Fruit fly (Drosophila melanogaster) whole organism, embryonic: ENCODE results near the gene Acat2.

ENCODE experiments used
- Ada2b ChIP-seq: fragments of 200-800 bp; sonication (Bioruptor generic); IDR thresholded peaks from 2 replicates; pipeline ENCODE4 v1.3.6; 2022; ENCODE audit warnings: missing biosample characterization, missing genetic modification characterization
- Antp ChIP-seq: fragments of 200-800 bp; sonication (Bioruptor generic); optimal IDR thresholded peaks from 3 replicates; lab custom pipeline; 2016; ENCODE audit warnings: missing biosample characterization, missing genetic modification characterization
- Atf3 ChIP-seq: fragments of 200-800 bp; sonication (Bioruptor generic); optimal IDR thresholded peaks from 3 replicates; lab custom pipeline; 2016; ENCODE audit warnings: missing biosample characterization, missing genetic modification characterization
- Bgb ChIP-seq: fragments of 200-800 bp; sonication (Bioruptor generic); IDR thresholded peaks from 2 replicates; pipeline ENCODE4 v1.3.6; 2022; ENCODE audit warnings: missing biosample characterization, missing genetic modification characterization; ENCODE audit not compliant: partially characterized antibody
- CG10274 ChIP-seq: fragments of 200-800 bp; sonication (Bioruptor generic); optimal IDR thresholded peaks from 3 replicates; lab custom pipeline; 2017; ENCODE audit warnings: missing biosample characterization, mild to moderate bottlenecking, missing genetic modification characterization
- CG10366 ChIP-seq: fragments of 200-800 bp; sonication (Bioruptor generic); IDR thresholded peaks from 2 replicates; pipeline ENCODE4 v1.3.6; 2022; ENCODE audit warnings: missing biosample characterization, missing genetic modification characterization
- CG11085 ChIP-seq: fragments of 200-800 bp; sonication (Bioruptor generic); IDR thresholded peaks from 2 replicates; pipeline ENCODE4 v1.3.6; 2022; ENCODE audit warnings: missing biosample characterization, missing genetic modification characterization
- CG11093 ChIP-seq: fragments of 200-800 bp; sonication (Bioruptor generic); IDR thresholded peaks from 3 replicates; pipeline ENCODE4 v1.3.6; 2022; ENCODE audit warnings: missing biosample characterization, missing genetic modification characterization
- CG11695 ChIP-seq: fragments of 200-800 bp; sonication (Bioruptor generic); IDR thresholded peaks from 3 replicates; pipeline ENCODE4 v1.3.6; 2022; ENCODE audit warnings: missing biosample characterization, missing genetic modification characterization
- CG12104 ChIP-seq: fragments of 200-800 bp; sonication (Bioruptor generic); optimal IDR thresholded peaks from 3 replicates; lab custom pipeline; 2016; ENCODE audit warnings: missing biosample characterization, missing genetic modification characterization
- CG12942 ChIP-seq: fragments of 200-800 bp; sonication (Bioruptor generic); optimal IDR thresholded peaks from 3 replicates; lab custom pipeline; 2016; ENCODE audit warnings: missing biosample characterization, missing genetic modification characterization
- CG13123 ChIP-seq: fragments of 200-800 bp; sonication (Bioruptor generic); optimal IDR thresholded peaks from 2 replicates; lab custom pipeline; 2016; ENCODE audit warnings: missing biosample characterization, missing genetic modification characterization
- CG14441 ChIP-seq: fragments of 200-800 bp; sonication (Bioruptor generic); IDR thresholded peaks from 2 replicates; pipeline ENCODE4 v1.3.6; 2022; ENCODE audit warnings: missing biosample characterization, missing genetic modification characterization
- CG17568 ChIP-seq: fragments of 200-800 bp; sonication (Bioruptor generic); optimal IDR thresholded peaks from 2 replicates; lab custom pipeline; 2018; ENCODE audit warnings: missing biosample characterization, mild to moderate bottlenecking, missing genetic modification characterization, moderate library complexity
- CG18476 ChIP-seq: fragments of 200-800 bp; sonication (Bioruptor generic); optimal IDR thresholded peaks from 2 replicates; lab custom pipeline; 2016; ENCODE audit warnings: missing biosample characterization, mild to moderate bottlenecking, missing genetic modification characterization
- CG3065 ChIP-seq: fragments of 200-800 bp; sonication (Bioruptor generic); optimal IDR thresholded peaks from 2 replicates; lab custom pipeline; 2016; ENCODE audit warnings: missing biosample characterization, missing genetic modification characterization
- CG4404 ChIP-seq: fragments of 200-800 bp; sonication (Bioruptor generic); IDR thresholded peaks from 2 replicates; pipeline ENCODE4 v1.3.6; 2022; ENCODE audit warnings: missing biosample characterization, missing genetic modification characterization
- CG4854 ChIP-seq: fragments of 200-800 bp; sonication (Bioruptor generic); optimal IDR thresholded peaks from 2 replicates; lab custom pipeline; 2016; ENCODE audit warnings: missing biosample characterization, missing genetic modification characterization, inconsistent platforms
- CoRest ChIP-seq: fragments of 200-800 bp; sonication (Bioruptor generic); optimal IDR thresholded peaks from 3 replicates; lab custom pipeline; 2018; ENCODE audit warnings: missing biosample characterization, mild to moderate bottlenecking, missing genetic modification characterization, moderate library complexity
- Ets65A ChIP-seq: fragments of 200-800 bp; sonication (Bioruptor generic); peaks from one replicate; lab custom pipeline; 2016; ENCODE audit warnings: missing biosample characterization, missing genetic modification characterization
- Ets97D ChIP-seq: fragments of 200-800 bp; sonication (Bioruptor generic); optimal IDR thresholded peaks from 3 replicates; lab custom pipeline; 2016; ENCODE audit warnings: missing biosample characterization, missing genetic modification characterization
- Fer1 ChIP-seq: fragments of 200-800 bp; sonication (Bioruptor generic); optimal IDR thresholded peaks from 2 replicates; lab custom pipeline; 2017; ENCODE audit warnings: missing biosample characterization, mild to moderate bottlenecking, missing genetic modification characterization
- HHEX ChIP-seq: fragments of 200-800 bp; sonication (Bioruptor generic); optimal IDR thresholded peaks from 3 replicates; lab custom pipeline; 2017; ENCODE audit warnings: missing biosample characterization, mild to moderate bottlenecking, missing genetic modification characterization, missing genetic modification reagents
- HmgD ChIP-seq: fragments of 200-800 bp; sonication (Bioruptor generic); optimal IDR thresholded peaks from 3 replicates; lab custom pipeline; 2016; ENCODE audit warnings: missing biosample characterization, missing genetic modification characterization
- Hmx ChIP-seq: fragments of 200-800 bp; sonication (Bioruptor generic); optimal IDR thresholded peaks from 2 replicates; lab custom pipeline; 2016; ENCODE audit warnings: missing biosample characterization, missing genetic modification characterization
- Kr ChIP-seq: fragments of 200-800 bp; sonication (Bioruptor generic); optimal IDR thresholded peaks from 2 replicates; lab custom pipeline; 2017; ENCODE audit warnings: missing biosample characterization, mild to moderate bottlenecking, missing genetic modification characterization
- Mad ChIP-seq: fragments of 200-800 bp; sonication (Bioruptor generic); optimal IDR thresholded peaks from 2 replicates; lab custom pipeline; 2016; ENCODE audit warnings: missing biosample characterization, missing genetic modification characterization
- Med ChIP-seq: fragments of 200-800 bp; sonication (Bioruptor generic); peaks from one replicate; lab custom pipeline; 2016; ENCODE audit warnings: missing biosample characterization, missing genetic modification characterization, mild to moderate bottlenecking, inconsistent platforms, moderate library complexity
- Myb ChIP-seq: fragments of 200-800 bp; sonication (Bioruptor generic); optimal IDR thresholded peaks from 2 replicates; lab custom pipeline; 2016; ENCODE audit warnings: missing biosample characterization, missing genetic modification characterization
- Opbp ChIP-seq: fragments of 200-800 bp; sonication (Bioruptor generic); IDR thresholded peaks from 3 replicates; pipeline ENCODE4 v1.3.6; 2022; ENCODE audit warnings: missing biosample characterization, missing genetic modification characterization; ENCODE audit not compliant: partially characterized antibody
- Side ChIP-seq: fragments of 200-800 bp; sonication (Bioruptor generic); optimal IDR thresholded peaks from 2 replicates; lab custom pipeline; 2016; ENCODE audit warnings: missing biosample characterization, missing genetic modification characterization
- Usf ChIP-seq: fragments of 200-800 bp; sonication (Bioruptor generic); optimal IDR thresholded peaks from 2 replicates; lab custom pipeline; 2017; ENCODE audit warnings: missing genotype, missing biosample characterization, missing genetic modification characterization
- YL-1 ChIP-seq: fragments of 200-800 bp; sonication (Bioruptor generic); optimal IDR thresholded peaks from 3 replicates; lab custom pipeline; 2017; ENCODE audit warnings: missing biosample characterization, mild to moderate bottlenecking, missing genetic modification characterization
- ash1 ChIP-seq: fragments of 200-800 bp; sonication (Bioruptor generic); optimal IDR thresholded peaks from 2 replicates; lab custom pipeline; 2018; ENCODE audit warnings: missing biosample characterization, mild to moderate bottlenecking, missing genetic modification characterization
- cato ChIP-seq: fragments of 200-800 bp; sonication (Bioruptor generic); optimal IDR thresholded peaks from 2 replicates; lab custom pipeline; 2016; ENCODE audit warnings: missing biosample characterization, missing genetic modification characterization, borderline replicate concordance
- cg ChIP-seq: fragments of 200-800 bp; sonication (Bioruptor generic); optimal IDR thresholded peaks from 3 replicates; lab custom pipeline; 2019; ENCODE audit warnings: missing biosample characterization, mild to moderate bottlenecking, missing genetic modification characterization, moderate library complexity
- croc ChIP-seq: fragments of 200-800 bp; sonication (Bioruptor generic); conservative IDR thresholded peaks from 3 replicates; pipeline ENCODE4 v1.3.6; 2022; ENCODE audit warnings: missing biosample characterization, missing genetic modification characterization
- disco-r ChIP-seq: fragments of 200-800 bp; sonication (Bioruptor generic); optimal IDR thresholded peaks from 2 replicates; lab custom pipeline; 2016; ENCODE audit warnings: missing biosample characterization, missing genetic modification characterization
- dpn ChIP-seq, 2 experiments: fragments of 200-800 bp; sonication (Bioruptor generic); optimal IDR thresholded peaks; 3 replicates each; lab custom pipeline; 2016; ENCODE audit warnings: missing biosample characterization in 2 of 2, missing genetic modification characterization in 2 of 2
- fd3F ChIP-seq: fragments of 200-800 bp; sonication (Bioruptor generic); optimal IDR thresholded peaks from 2 replicates; lab custom pipeline; 2018; ENCODE audit warnings: missing biosample characterization, mild to moderate bottlenecking, missing genetic modification characterization, moderate library complexity
- grau ChIP-seq: fragments of 200-800 bp; optimal IDR thresholded peaks from 3 replicates; lab custom pipeline; 2019; ENCODE audit warnings: missing biosample characterization, mild to moderate bottlenecking, missing genetic modification characterization, moderate library complexity
- hth ChIP-seq: fragments of >200 bp; optimal IDR thresholded peaks from 2 replicates; lab custom pipeline; 2017; ENCODE audit warnings: inconsistent platforms
- nmo ChIP-seq: fragments of 200-800 bp; sonication (Bioruptor generic); optimal IDR thresholded peaks from 2 replicates; lab custom pipeline; 2018; ENCODE audit warnings: missing biosample characterization, mild to moderate bottlenecking, missing genetic modification characterization, moderate library complexity
- pros ChIP-seq: fragments of 200-800 bp; sonication (Bioruptor generic); optimal IDR thresholded peaks from 3 replicates; lab custom pipeline; 2019; ENCODE audit warnings: missing biosample characterization, mild to moderate bottlenecking, missing genetic modification characterization, moderate library complexity
- pzg ChIP-seq: fragments of 200-800 bp; sonication (Bioruptor generic); optimal IDR thresholded peaks from 3 replicates; lab custom pipeline; 2018; ENCODE audit warnings: missing biosample characterization, mild to moderate bottlenecking, missing genetic modification characterization, moderate library complexity
- row ChIP-seq: fragments of 200-800 bp; sonication (Bioruptor generic); IDR thresholded peaks from 3 replicates; pipeline ENCODE4 v1.3.6; 2022; ENCODE audit warnings: missing biosample characterization, missing genetic modification characterization
- salm ChIP-seq: fragments of 200-800 bp; sonication (Bioruptor generic); optimal IDR thresholded peaks from 2 replicates; lab custom pipeline; 2018; ENCODE audit warnings: missing biosample characterization, mild to moderate bottlenecking, missing genetic modification characterization
- sens ChIP-seq: fragments of 200-800 bp; sonication (Bioruptor generic); peaks from one replicate; lab custom pipeline; 2016; ENCODE audit warnings: missing biosample characterization, missing genetic modification characterization
- tll ChIP-seq, 2 experiments: fragments of 200-800 bp in 1 of 2; fragments of >200 bp in 1 of 2; sonication (Bioruptor generic) in 1 of 2; optimal IDR thresholded peaks; 2 replicates each; lab custom pipeline; 2017 to 2019; ENCODE audit warnings: missing biosample characterization in 2 of 2, missing genetic modification characterization in 2 of 2, mild to moderate bottlenecking in 1 of 2, moderate library complexity in 1 of 2
- trem ChIP-seq: fragments of 200-800 bp; optimal IDR thresholded peaks from 3 replicates; lab custom pipeline; 2019; ENCODE audit warnings: missing biosample characterization, mild to moderate bottlenecking, missing genetic modification characterization, moderate library complexity

The Acat2 gene

dm6 chr3L:1329724-1330123 is 27.0 kb downstream of the Acat2 start, which contains the start of gene ND-ACP (continued):
- TF ChIP-seq Antp (GFP tag; lab: Kevin White, UChicago) (no peak), disco-r (GFP tag; lab: Kevin White, UChicago) (no peak), Hmx (no peak), CG4854 (GFP tag; lab: Kevin White, UChicago) (no peak), HHEX (GFP tag; lab: Kevin White, UChicago) (no peak), salm (tag; lab: Kevin White, UChicago) (no peak), Side (GFP tag; lab: Kevin White, UChicago) (no peak), YL-1 (GFP tag; lab: Kevin White, UChicago) (peak; percentile 75), CG10274 (GFP tag; lab: Kevin White, UChicago) (no peak), Bgb (GFP tag; lab: Robert Waterston, UW) (no peak), tll (GFP tag; optimal IDR thresholded peaks at IDR 0.05; lab: Kevin White, UChicago) (no peak), pzg (GFP tag; lab: Kevin White, UChicago) (peak; percentile 74), ash1 (GFP tag; lab: Kevin White, UChicago) (no peak), pros (GFP tag; lab: Kevin White, UChicago) (no peak), CoRest (tag; lab: Kevin White, UChicago) (peak; percentile 5), Mad (GFP tag; lab: Kevin White, UChicago) (no peak), Myb (GFP tag; lab: Kevin White, UChicago) (peak; percentile 23), Kr (no peak)

DNA sequence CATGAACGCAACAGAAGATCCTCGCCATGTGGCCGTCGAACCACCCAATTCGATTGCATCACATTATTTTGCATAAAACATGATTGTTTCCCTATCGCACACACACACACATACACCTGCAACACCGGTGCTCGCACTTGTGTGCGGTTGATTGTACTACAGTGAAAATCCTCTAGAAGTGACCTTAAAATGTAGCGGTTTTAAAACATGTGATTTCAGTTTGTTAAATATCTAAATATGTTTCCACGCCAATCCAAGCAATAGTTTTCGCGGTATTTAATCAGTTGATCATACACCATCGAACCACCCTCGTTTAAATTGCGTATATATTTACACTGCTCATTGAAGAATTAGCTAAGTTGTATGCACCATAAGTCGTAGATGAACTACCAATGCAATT is 27.7 kb downstream of the Acat2 start:
- TF ChIP-seq Atf3 (GFP tag; lab: Kevin White, UChicago) (no peak), row (GFP tag; lab: Robert Waterston, UW) (peak; percentile 20; the same call in 1 of the 3 replicates), CG11695 (GFP tag; lab: Robert Waterston, UW) (0 out of 3 replicates have a peak, but pooled peaks have one; percentile 17), cg (GFP tag; lab: Kevin White, UChicago) (peak; percentile 56), Med (peak; percentile 54), sens (GFP tag; lab: Kevin White, UChicago) (peak; percentile 31), Usf (no peak), Ets65A (GFP tag; lab: Kevin White, UChicago) (peak; percentile 2), CG12104 (GFP tag; lab: Kevin White, UChicago) (peak; percentile 14), trem (tag; lab: Kevin White, UChicago) (no peak), CG10366 (GFP tag; lab: Robert Waterston, UW) (no peak), grau (tag; lab: Kevin White, UChicago) (peak; percentile 77), CG11093 (no peak)

DNA sequence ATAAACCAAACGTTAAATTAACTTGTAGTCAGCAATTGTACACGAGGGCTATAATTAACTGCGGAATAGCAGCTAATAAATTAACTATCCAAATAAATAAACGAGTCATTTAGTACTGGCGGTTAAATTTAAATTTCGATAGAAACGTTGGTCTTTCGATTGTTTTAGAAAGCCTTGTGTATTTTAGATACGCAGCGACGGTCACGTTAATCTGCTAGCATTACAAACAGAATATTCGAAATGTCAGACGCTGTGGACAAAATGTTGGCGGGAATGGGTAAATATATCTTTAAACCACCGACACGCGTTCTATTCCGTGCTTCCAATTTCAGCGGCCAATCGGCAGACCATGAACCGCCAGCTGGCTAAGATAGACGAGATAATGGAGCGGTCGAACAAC is 28.8 kb downstream of the Acat2 start, which contains the start of gene msd1:
TSS of gene msd1 (plus strand) at position 203 of the 400 bp plus-strand sequence.
- TF ChIP-seq Opbp (GFP tag; lab: Robert Waterston, UW) (peak; percentile 38; the same call in 2 of the 3 replicates), CG17568 (GFP tag; lab: Kevin White, UChicago) (no peak), Ets97D (GFP tag; lab: Kevin White, UChicago) (no peak), CG3065 (GFP tag; lab: Kevin White, UChicago) (no peak), CG12942 (GFP tag; lab: Kevin White, UChicago) (no peak), CG14441 (GFP tag; lab: Robert Waterston, UW) (no peak), CG13123 (GFP tag; lab: Kevin White, UChicago) (no peak), hth (lab: Kevin White, UChicago) (no peak), HHEX (GFP tag; lab: Kevin White, UChicago) (no peak), cato (no peak), CG4404 (no peak), CG18476 (GFP tag; lab: Kevin White, UChicago) (no peak), Fer1 (GFP tag; lab: Kevin White, UChicago) (peak; percentile 7), fd3F (GFP tag; lab: Kevin White, UChicago) (no peak), dpn (GFP tag; optimal IDR thresholded peaks at IDR 0.05; lab: Kevin White, UChicago) (no peak), croc (GFP tag; lab: Robert Waterston, UW) (no peak), nmo (GFP tag; lab: Kevin White, UChicago) (no peak), CG11085 (GFP tag; lab: Robert Waterston, UW) (no peak), HmgD (no peak), Ada2b (GFP tag; lab: Robert Waterston, UW) (no peak)
